Worm (Caenorhabditis elegans) whole organism, L3 larva: ENCODE measurements around the gene nos-2.

Experiments
- R02D3.7 ChIP-seq: fragments of 150-350 bp; optimal IDR thresholded peaks from 2 replicates; lab custom pipeline; 2014; ENCODE audit warnings: missing biosample characterization, missing genetic modification characterization
- ceh-82 ChIP-seq: fragments of 150-350 bp; optimal IDR thresholded peaks from 2 replicates; lab custom pipeline; 2014; ENCODE audit warnings: missing biosample characterization, missing genetic modification characterization
- egl-27 ChIP-seq: sonication (generic microtip); optimal IDR thresholded peaks from 4 replicates; lab custom pipeline; 2017; ENCODE audit warnings: missing biosample characterization, missing genetic modification reagents, missing genetic modification characterization
- elt-3 ChIP-seq, 3 experiments: fragments of 150-350 bp in 1 of 3; sonication (generic microtip) in 2 of 3; optimal IDR thresholded peaks; 2 replicates in 2 of 3; 4 replicates in 1 of 3; lab custom pipeline; 2014 to 2017; ENCODE audit warnings: missing biosample characterization in 3 of 3, missing genetic modification characterization in 3 of 3
- lsy-12 ChIP-seq: sonication (generic microtip); optimal IDR thresholded peaks from 2 replicates; lab custom pipeline; 2016; ENCODE audit warnings: mild to moderate bottlenecking, missing genetic modification characterization, missing compliant biosample characterization
- nhr-25 ChIP-seq: sonication (generic microtip); optimal IDR thresholded peaks from 2 replicates; lab custom pipeline; 2017; ENCODE audit warnings: missing biosample characterization, missing genetic modification characterization
- nhr-28 ChIP-seq: fragments of 150-350 bp; optimal IDR thresholded peaks from 2 replicates; lab custom pipeline; 2014; ENCODE audit warnings: missing biosample characterization, missing genetic modification characterization
- sea-2 ChIP-seq: fragments of 150-350 bp; sonication (generic microtip); optimal IDR thresholded peaks from 4 replicates; lab custom pipeline; 2014; ENCODE audit warnings: missing biosample characterization, missing genetic modification reagents, missing genetic modification characterization
- tbx-2 ChIP-seq: sonication (generic microtip); optimal IDR thresholded peaks from 2 replicates; lab custom pipeline; 2016; ENCODE audit warnings: mild to moderate bottlenecking, missing genetic modification characterization, missing compliant biosample characterization
- unc-62 ChIP-seq: fragments of 150-350 bp; sonication (generic microtip); optimal IDR thresholded peaks from 4 replicates; lab custom pipeline; 2014; ENCODE audit warnings: missing biosample characterization, missing genetic modification reagents, missing genetic modification characterization
- zag-1 ChIP-seq: fragments of 150-350 bp; optimal IDR thresholded peaks from 2 replicates; lab custom pipeline; 2014; ENCODE audit warnings: missing biosample characterization, missing genetic modification characterization

DNA sequence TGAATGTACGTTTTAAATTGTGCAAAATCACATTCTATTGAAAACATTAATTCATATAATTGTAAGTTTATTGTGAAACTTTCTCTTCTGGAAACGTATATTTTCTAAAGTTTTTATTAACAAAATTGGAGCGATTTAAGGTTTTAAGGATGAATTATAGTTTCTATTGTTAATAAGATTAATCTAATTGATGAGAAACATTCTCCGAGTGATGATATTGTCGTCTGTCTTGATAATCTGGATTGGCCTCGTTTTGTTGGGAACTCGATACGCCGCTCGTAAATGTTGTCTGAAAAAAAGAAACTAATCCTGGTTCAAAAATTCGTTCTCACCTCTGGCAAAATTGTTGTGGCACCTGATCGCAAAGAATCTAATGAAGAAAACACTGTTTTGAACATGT is 40.9 kb downstream of the nos-2 start:
- TF ChIP-seq zag-1 (tag; lab: Kevin White, UChicago) (no peak), tbx-2 (tag; lab: Kevin White, UChicago) (no peak), lsy-12 (tag; lab: Kevin White, UChicago) (no peak), nhr-25 (tag; lab: Kevin White, UChicago) (no peak), elt-3 (tag; optimal IDR thresholded peaks at IDR 0.05; lab: Kevin White, UChicago) (no peak), ceh-82 (tag; lab: Kevin White, UChicago) (no peak), R02D3.7 (tag; lab: Kevin White, UChicago) (no peak), egl-27 (tag; lab: Kevin White, UChicago) (no peak), unc-62 (GFP tag; lab: Kevin White, UChicago) (no peak), sea-2 (GFP tag; lab: Kevin White, UChicago) (no peak), nhr-28 (tag; lab: Kevin White, UChicago) (no peak)
